Worm (Caenorhabditis elegans) whole organism, L2 larva: ENCODE results near the gene glf-1.

ENCODE experiments used
- F13H6.1 ChIP-seq: sonication (generic microtip); optimal IDR thresholded peaks from 2 replicates; lab custom pipeline; 2016; ENCODE audit warnings: missing genetic modification characterization, missing compliant biosample characterization
- blmp-1 ChIP-seq: sonication (generic microtip); optimal IDR thresholded peaks from 2 replicates; lab custom pipeline; 2017; ENCODE audit warnings: missing genetic modification characterization, mild to moderate bottlenecking, missing compliant biosample characterization, antibody characterized with exemption, moderate library complexity; ENCODE audit not compliant: insufficient read depth
- elt-1 ChIP-seq: fragments of 150-350 bp; optimal IDR thresholded peaks from 2 replicates; lab custom pipeline; 2014; ENCODE audit warnings: missing biosample characterization, missing genetic modification characterization
- lin-11 ChIP-seq: fragments of 150-350 bp; sonication (generic microtip); optimal IDR thresholded peaks from 2 replicates; lab custom pipeline; 2014; ENCODE audit warnings: missing biosample characterization, missing genetic modification characterization, inconsistent platforms, mixed read lengths
- mdl-1 ChIP-seq, 2 experiments: fragments of 150-350 bp in 1 of 2; sonication (generic microtip) in 1 of 2; optimal IDR thresholded peaks; 2 replicates each; lab custom pipeline; 2017; ENCODE audit warnings: missing biosample characterization in 2 of 2, missing genetic modification characterization in 2 of 2
- nhr-23 ChIP-seq: fragments of 150-350 bp; optimal IDR thresholded peaks from 2 replicates; lab custom pipeline; 2014; ENCODE audit warnings: missing biosample characterization, missing genetic modification reagents, missing genetic modification characterization
- nhr-237 ChIP-seq: fragments of 150-350 bp; optimal IDR thresholded peaks from 2 replicates; lab custom pipeline; 2014; ENCODE audit warnings: missing biosample characterization, missing genetic modification characterization
- nhr-25 ChIP-seq: fragments of 150-350 bp; sonication (generic microtip); optimal IDR thresholded peaks from 3 replicates; lab custom pipeline; 2014; ENCODE audit warnings: missing biosample characterization, missing genetic modification characterization
- skn-1 ChIP-seq: sonication (generic microtip); optimal IDR thresholded peaks from 2 replicates; lab custom pipeline; 2017; ENCODE audit warnings: missing biosample characterization, missing genetic modification characterization
- ztf-4 ChIP-seq: fragments of 150-350 bp; optimal IDR thresholded peaks from 2 replicates; lab custom pipeline; 2014; ENCODE audit warnings: missing biosample characterization, missing genetic modification characterization

- TF ChIP-seq ztf-4 (tag; lab: Kevin White, UChicago) = no peak
- no peak for TF ChIP-seq blmp-1 (tag; lab: Kevin White, UChicago)
- TF ChIP-seq F13H6.1 (tag; lab: Kevin White, UChicago) = no peak
- no peak for TF ChIP-seq lin-11 (tag; lab: Kevin White, UChicago)
- no peak for TF ChIP-seq elt-1 (tag; lab: Kevin White, UChicago)
- no peak for TF ChIP-seq nhr-237 (tag; lab: Kevin White, UChicago)
- TF ChIP-seq nhr-25 (tag; lab: Kevin White, UChicago) = no peak
- no peak for TF ChIP-seq nhr-23 (tag; lab: Kevin White, UChicago)
- no peak for TF ChIP-seq skn-1
- no peak for TF ChIP-seq mdl-1 (tag; optimal IDR thresholded peaks at IDR 0.05; lab: Kevin White, UChicago)
Observed at ce11 chrIV:5855608-5856007, 30.0 kb upstream of the glf-1 start.
